Worm (Caenorhabditis elegans) whole organism, L1 larva: ENCODE measurements around the gene gldi-2.

Experiments
- C04F5.9 ChIP-seq: sonication (generic microtip); optimal IDR thresholded peaks from 2 replicates; lab custom pipeline; 2016; ENCODE audit warnings: missing genetic modification characterization, missing compliant biosample characterization
- C16A3.4 ChIP-seq: fragments of 150-350 bp; optimal IDR thresholded peaks from 2 replicates; lab custom pipeline; 2014; ENCODE audit warnings: missing biosample characterization, missing genetic modification characterization
- C34B4.2 ChIP-seq: sonication (generic microtip); optimal IDR thresholded peaks from 2 replicates; lab custom pipeline; 2017; ENCODE audit warnings: mild to moderate bottlenecking, missing genetic modification characterization, missing compliant biosample characterization
- F16B12.6 ChIP-seq: fragments of 150-350 bp; optimal IDR thresholded peaks from 2 replicates; lab custom pipeline; 2014; ENCODE audit warnings: missing biosample characterization, missing genetic modification characterization
- aly-2 ChIP-seq: fragments of 150-350 bp; optimal IDR thresholded peaks from 2 replicates; lab custom pipeline; 2014; ENCODE audit warnings: missing biosample characterization, missing genetic modification characterization
- ceh-8 ChIP-seq: fragments of 200-800 bp; sonication (Bioruptor generic); optimal IDR thresholded peaks from 2 replicates; lab custom pipeline; 2018; ENCODE audit warnings: mild to moderate bottlenecking, missing genetic modification characterization, moderate library complexity, missing compliant biosample characterization
- ceh-82 ChIP-seq, 3 experiments: fragments of 150-350 bp in 1 of 3; sonication (generic microtip) in 2 of 3; optimal IDR thresholded peaks; 2 replicates each; lab custom pipeline; 2014 to 2017; ENCODE audit warnings: missing biosample characterization in 3 of 3, missing genetic modification characterization in 3 of 3
- ceh-88 ChIP-seq: fragments of 200-800 bp; sonication (Bioruptor generic); IDR thresholded peaks from 2 replicates; pipeline ENCODE4 v1.3.6; 2022; ENCODE audit warnings: missing genetic modification characterization, missing compliant biosample characterization
- dpl-1 ChIP-seq, 3 experiments: fragments of 150-350 bp in 2 of 3; sonication (generic microtip) in 1 of 3; optimal IDR thresholded peaks; 2 replicates each; lab custom pipeline; 2014 to 2017; ENCODE audit warnings: missing biosample characterization in 3 of 3, missing genetic modification characterization in 3 of 3, missing genetic modification reagents in 3 of 3
- efl-1 ChIP-seq, 4 experiments: fragments of 150-350 bp; optimal IDR thresholded peaks in 3 of 4; peaks in 1 of 4; 1 replicate in 1 of 4; 2 replicates in 3 of 4; lab custom pipeline; 2014; ENCODE audit warnings: missing biosample characterization in 2 of 4, missing genetic modification characterization in 2 of 4, missing genetic modification reagents in 2 of 4
- efl-3 ChIP-seq: fragments of 200-800 bp; sonication (Bioruptor generic); optimal IDR thresholded peaks from 2 replicates; lab custom pipeline; 2018; ENCODE audit warnings: mild to moderate bottlenecking, missing genetic modification characterization, missing compliant biosample characterization
- egl-27 ChIP-seq, 2 experiments: fragments of 150-350 bp in 1 of 2; sonication (generic microtip); optimal IDR thresholded peaks; 3 replicates each; lab custom pipeline; 2017 to 2018; ENCODE audit warnings: missing biosample characterization in 2 of 2, missing genetic modification characterization in 2 of 2, missing genetic modification reagents in 2 of 2
- elt-3 ChIP-seq, 6 experiments: fragments of 150-350 bp in 1 of 6; sonication (generic microtip); optimal IDR thresholded peaks; 2 replicates each; lab custom pipeline; 2017 to 2018; ENCODE audit warnings: missing biosample characterization in 6 of 6, missing genetic modification characterization in 6 of 6, inconsistent platforms in 1 of 6
- fkh-4 ChIP-seq: sonication (generic microtip); optimal IDR thresholded peaks from 2 replicates; lab custom pipeline; 2016; ENCODE audit warnings: missing compliant biosample characterization, missing genetic modification characterization, borderline replicate concordance
- fkh-8 ChIP-seq: sonication (generic microtip); optimal IDR thresholded peaks from 2 replicates; lab custom pipeline; 2016; ENCODE audit warnings: mild to moderate bottlenecking, missing genetic modification characterization, missing compliant biosample characterization
- fos-1 ChIP-seq: fragments of 150-350 bp; optimal IDR thresholded peaks from 2 replicates; lab custom pipeline; 2014; ENCODE audit warnings: missing biosample characterization, missing genetic modification characterization
- hlh-17 ChIP-seq: fragments of 200-800 bp; sonication (Bioruptor generic); optimal IDR thresholded peaks from 2 replicates; lab custom pipeline; 2018; ENCODE audit warnings: missing genetic modification characterization, mild to moderate bottlenecking, missing compliant biosample characterization, moderate library complexity, borderline replicate concordance
- hlh-4 ChIP-seq: sonication (generic microtip); optimal IDR thresholded peaks from 2 replicates; lab custom pipeline; 2016; ENCODE audit warnings: mild to moderate bottlenecking, missing genetic modification characterization, missing compliant biosample characterization
- irx-1 ChIP-seq: sonication (generic microtip); optimal IDR thresholded peaks from 2 replicates; lab custom pipeline; 2016; ENCODE audit warnings: missing genetic modification characterization, missing compliant biosample characterization
- isw-1 ChIP-seq: fragments of 200-800 bp; sonication (Bioruptor generic); IDR thresholded peaks from 2 replicates; pipeline ENCODE4 v1.3.6; 2022; ENCODE audit warnings: missing genetic modification characterization, missing compliant biosample characterization
- jun-1 ChIP-seq: fragments of 150-350 bp; optimal IDR thresholded peaks from 2 replicates; lab custom pipeline; 2014; ENCODE audit warnings: missing biosample characterization, missing genetic modification reagents, missing genetic modification characterization
- lin-13 ChIP-seq: fragments of 150-350 bp; optimal IDR thresholded peaks from 2 replicates; lab custom pipeline; 2014; ENCODE audit warnings: missing biosample characterization, missing genetic modification reagents, missing genetic modification characterization
- lin-14 ChIP-seq: fragments of 200-800 bp; sonication (Bioruptor generic); optimal IDR thresholded peaks from 2 replicates; lab custom pipeline; 2018; ENCODE audit warnings: mild to moderate bottlenecking, missing genetic modification characterization, moderate library complexity, missing compliant biosample characterization
- lin-35 ChIP-seq, 2 experiments: fragments of 150-350 bp; optimal IDR thresholded peaks; 2 replicates each; lab custom pipeline; 2014; ENCODE audit warnings: missing biosample characterization in 2 of 2, missing genetic modification characterization in 2 of 2, missing genetic modification reagents in 2 of 2
- lin-39 ChIP-seq: fragments of 150-350 bp; optimal IDR thresholded peaks from 2 replicates; lab custom pipeline; 2014; ENCODE audit warnings: missing biosample characterization, missing genetic modification reagents, missing genetic modification characterization
- lir-3 ChIP-seq: sonication (generic microtip); optimal IDR thresholded peaks from 2 replicates; lab custom pipeline; 2016; ENCODE audit warnings: mild to moderate bottlenecking, missing genetic modification characterization, moderate library complexity, missing compliant biosample characterization; ENCODE audit not compliant: poor library complexity
- lsy-2 ChIP-seq, 2 experiments: fragments of 150-350 bp; optimal IDR thresholded peaks; 2 replicates each; lab custom pipeline; 2014; ENCODE audit warnings: missing biosample characterization in 2 of 2, missing genetic modification characterization in 2 of 2
- mab-9 ChIP-seq: fragments of 200-800 bp; sonication (Bioruptor generic); IDR thresholded peaks from 2 replicates; pipeline ENCODE4 v1.3.6; 2022; ENCODE audit warnings: missing genetic modification reagents, missing genetic modification characterization, missing compliant biosample characterization
- mdl-1 ChIP-seq, 2 experiments: fragments of 150-350 bp; optimal IDR thresholded peaks; 2 replicates each; lab custom pipeline; 2014 to 2017; ENCODE audit warnings: missing biosample characterization in 2 of 2, missing genetic modification characterization in 2 of 2, inconsistent platforms in 1 of 2
- nhr-11 ChIP-seq: fragments of 150-350 bp; optimal IDR thresholded peaks from 2 replicates; lab custom pipeline; 2014; ENCODE audit warnings: missing biosample characterization, missing genetic modification characterization
- nhr-12 ChIP-seq: sonication (generic microtip); optimal IDR thresholded peaks from 2 replicates; lab custom pipeline; 2017; ENCODE audit warnings: missing biosample characterization, missing genetic modification characterization
- nhr-237 ChIP-seq: fragments of 150-350 bp; optimal IDR thresholded peaks from 2 replicates; lab custom pipeline; 2014; ENCODE audit warnings: missing biosample characterization, missing genetic modification characterization
- nhr-47 ChIP-seq: sonication (generic microtip); optimal IDR thresholded peaks from 2 replicates; lab custom pipeline; 2016; ENCODE audit warnings: mild to moderate bottlenecking, missing genetic modification characterization, moderate library complexity, missing compliant biosample characterization
- nhr-71 ChIP-seq: sonication (generic microtip); optimal IDR thresholded peaks from 2 replicates; lab custom pipeline; 2016; ENCODE audit warnings: mild to moderate bottlenecking, missing genetic modification characterization, moderate library complexity, missing compliant biosample characterization
- nhr-76 ChIP-seq: sonication (generic microtip); optimal IDR thresholded peaks from 2 replicates; lab custom pipeline; 2017; ENCODE audit warnings: missing biosample characterization, missing genetic modification characterization
- nhr-77 ChIP-seq: fragments of 150-350 bp; optimal IDR thresholded peaks from 2 replicates; lab custom pipeline; 2014; ENCODE audit warnings: missing biosample characterization, missing genetic modification characterization
- nhr-90 ChIP-seq: sonication (generic microtip); optimal IDR thresholded peaks from 2 replicates; lab custom pipeline; 2016; ENCODE audit warnings: mild to moderate bottlenecking, missing genetic modification characterization, missing compliant biosample characterization; ENCODE audit not compliant: poor library complexity
- pag-3 ChIP-seq: sonication (generic microtip); optimal IDR thresholded peaks from 2 replicates; lab custom pipeline; 2017; ENCODE audit warnings: missing genetic modification characterization, mild to moderate bottlenecking, missing compliant biosample characterization, antibody characterized with exemption, borderline replicate concordance; ENCODE audit not compliant: insufficient read depth
- pax-3 ChIP-seq: fragments of 200-800 bp; sonication (Bioruptor generic); optimal IDR thresholded peaks from 2 replicates; lab custom pipeline; 2018; ENCODE audit warnings: mild to moderate bottlenecking, missing genetic modification characterization, moderate library complexity, missing compliant biosample characterization
- snpc-4 ChIP-seq: fragments of 150-350 bp; optimal IDR thresholded peaks from 2 replicates; lab custom pipeline; 2014; ENCODE audit warnings: missing biosample characterization, missing genetic modification characterization
- snu-23 ChIP-seq: sonication (generic microtip); optimal IDR thresholded peaks from 2 replicates; lab custom pipeline; 2016; ENCODE audit warnings: missing genetic modification characterization, missing compliant biosample characterization
- sox-4 ChIP-seq: sonication (generic microtip); optimal IDR thresholded peaks from 2 replicates; lab custom pipeline; 2016; ENCODE audit warnings: missing genetic modification characterization, missing compliant biosample characterization
- sup-37 ChIP-seq: fragments of 200-800 bp; sonication (Bioruptor generic); optimal IDR thresholded peaks from 2 replicates; lab custom pipeline; 2018; ENCODE audit warnings: mild to moderate bottlenecking, missing genetic modification characterization, missing compliant biosample characterization
- tbx-2 ChIP-seq: sonication (generic microtip); optimal IDR thresholded peaks from 2 replicates; lab custom pipeline; 2016; ENCODE audit warnings: missing genetic modification characterization, missing compliant biosample characterization
- unc-62 ChIP-seq: fragments of 150-350 bp; optimal IDR thresholded peaks from 2 replicates; lab custom pipeline; 2014; ENCODE audit warnings: missing biosample characterization, missing genetic modification reagents, missing genetic modification characterization
- xbp-1 ChIP-seq: sonication (generic microtip); optimal IDR thresholded peaks from 2 replicates; lab custom pipeline; 2016; ENCODE audit warnings: missing genetic modification characterization, missing compliant biosample characterization
- ztf-11 ChIP-seq, 2 experiments: sonication (generic microtip); optimal IDR thresholded peaks; 2 replicates each; lab custom pipeline; 2016 to 2017; ENCODE audit warnings: missing genetic modification characterization in 2 of 2, missing biosample characterization in 1 of 2, missing compliant biosample characterization in 1 of 2
- ztf-4 ChIP-seq: fragments of 150-350 bp; optimal IDR thresholded peaks from 2 replicates; lab custom pipeline; 2014; ENCODE audit warnings: missing biosample characterization, missing genetic modification characterization

The gldi-2 gene

DNA sequence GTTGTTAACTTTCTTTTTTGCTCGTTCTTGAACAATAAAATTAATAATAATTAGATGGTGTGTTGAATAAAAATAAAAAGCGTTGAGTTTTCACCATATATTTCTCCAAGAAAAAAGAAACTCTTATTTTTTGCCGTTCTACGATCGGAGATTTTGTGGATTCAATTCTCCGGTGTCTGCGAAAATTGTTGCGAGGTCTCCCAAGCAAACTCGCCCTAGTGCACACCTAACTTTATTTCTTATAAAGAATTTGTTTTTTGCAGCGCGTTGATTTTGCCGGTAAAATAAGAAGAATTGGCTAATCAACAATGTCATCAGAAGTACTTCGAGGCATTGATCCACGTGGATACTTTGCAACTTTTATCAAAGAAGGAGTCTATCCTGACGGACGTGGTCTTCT is 41.8 kb upstream of the gldi-2 start, which contains the start of gene exos-8 (continued):
- no peak for TF ChIP-seq pag-3 (tag; lab: Kevin White, UChicago)
- TF ChIP-seq nhr-71, result peak; percentile 69
- TF ChIP-seq sox-4 (tag; lab: Kevin White, UChicago), result no peak
- peak; percentile 15 for TF ChIP-seq snpc-4 (tag; lab: Kevin White, UChicago)
- TF ChIP-seq ceh-88 (GFP tag; lab: Robert Waterston, UW), result no peak
- TF ChIP-seq fkh-8 (tag; lab: Kevin White, UChicago), result peak; percentile 58
- TF ChIP-seq fos-1 (tag; lab: Kevin White, UChicago), result peak; percentile 22
- no peak for TF ChIP-seq efl-3 (GFP tag; lab: Kevin White, UChicago)
- TF ChIP-seq fkh-4 (tag; lab: Kevin White, UChicago), result no peak
- TF ChIP-seq ztf-4, result no peak
- peak; percentile 13 for TF ChIP-seq jun-1 (tag; lab: Kevin White, UChicago)
- TF ChIP-seq lin-35 (GFP tag; optimal IDR thresholded peaks at IDR 0.05; lab: Kevin White, UChicago), result peak; percentile 34 to 82
- peak in 1 of 6 experiments; percentile 55 for TF ChIP-seq elt-3 (tag; optimal IDR thresholded peaks at IDR 0.05; lab: Kevin White, UChicago)
- TF ChIP-seq F16B12.6 (tag; lab: Kevin White, UChicago), result peak; percentile 24
- TF ChIP-seq nhr-47 (tag; lab: Kevin White, UChicago), result peak; percentile 60
- TF ChIP-seq mab-9 (GFP tag; lab: Robert Waterston, UW), result no peak
- TF ChIP-seq nhr-237 (tag; lab: Kevin White, UChicago), result no peak
- TF ChIP-seq nhr-12 (tag; lab: Kevin White, UChicago), result no peak
- peak; percentile 56 for TF ChIP-seq tbx-2 (tag; lab: Kevin White, UChicago)
- peak in 1 of 2 experiments; percentile 17 for TF ChIP-seq ztf-11 (tag; optimal IDR thresholded peaks at IDR 0.05; lab: Kevin White, UChicago)
- TF ChIP-seq nhr-11, result no peak
- no peak for TF ChIP-seq mdl-1 (tag; optimal IDR thresholded peaks at IDR 0.05; lab: Kevin White, UChicago)
- TF ChIP-seq irx-1 (tag; lab: Kevin White, UChicago), result no peak
- peak; percentile 66 for TF ChIP-seq snu-23 (GFP tag; lab: Kevin White, UChicago)
- TF ChIP-seq unc-62 (GFP tag; lab: Kevin White, UChicago), result no peak
- peak in 2 of 3 experiments; percentile 33 to 71 for TF ChIP-seq ceh-82 (tag; optimal IDR thresholded peaks at IDR 0.05; lab: Kevin White, UChicago)
- peak; percentile 35 for TF ChIP-seq pax-3 (tag; lab: Kevin White, UChicago)
- no peak for TF ChIP-seq C04F5.9 (tag; lab: Kevin White, UChicago)
- no peak for TF ChIP-seq C34B4.2
- TF ChIP-seq isw-1 (GFP tag; lab: Robert Waterston, UW), result no peak; the same call in 1 of the 2 replicates
- TF ChIP-seq aly-2 (tag; lab: Kevin White, UChicago), result no peak
- TF ChIP-seq lir-3 (tag; lab: Kevin White, UChicago), result peak; percentile 75
- no peak for TF ChIP-seq hlh-4 (tag; lab: Kevin White, UChicago)
- no peak for TF ChIP-seq egl-27 (tag; optimal IDR thresholded peaks at IDR 0.05; lab: Kevin White, UChicago)
- TF ChIP-seq ceh-8 (GFP tag; lab: Kevin White, UChicago), result no peak
- peak; percentile 13 for TF ChIP-seq nhr-90
- TF ChIP-seq xbp-1 (tag; lab: Kevin White, UChicago), result peak; percentile 53
- TF ChIP-seq lin-13 (GFP tag; lab: Kevin White, UChicago), result peak; percentile 63
- no peak for TF ChIP-seq nhr-76
- no peak for TF ChIP-seq lin-39 (tag; lab: Kevin White, UChicago)
- peak; percentile 55 for TF ChIP-seq lin-14
- TF ChIP-seq sup-37 (GFP tag; lab: Kevin White, UChicago), result no peak
- TF ChIP-seq C16A3.4 (tag; lab: Kevin White, UChicago), result peak; percentile 65
- TF ChIP-seq lsy-2 (tag; optimal IDR thresholded peaks at IDR 0.05; lab: Kevin White, UChicago), result peak; percentile 28 to 80
- peak; percentile 46 to 71 (median 56) for TF ChIP-seq dpl-1 (GFP tag; optimal IDR thresholded peaks at IDR 0.05; lab: Kevin White, UChicago)
- TF ChIP-seq nhr-77 (tag; lab: Kevin White, UChicago), result peak; percentile 63
- no peak for TF ChIP-seq hlh-17
- peak; percentile 68 to 76 for TF ChIP-seq efl-1 (optimal IDR thresholded peaks at IDR 0.05; lab: Kevin White, UChicago)
- TF ChIP-seq efl-1 (GFP tag; optimal IDR thresholded peaks at IDR 0.05 in 1 of 2; lab: Kevin White, UChicago), result peak; percentile 60 to 95
